Worm (Caenorhabditis elegans) whole organism, L4/young adult: ENCODE measurements around the gene T05H10.1.
A peak's percentile ranks its signal among the peaks of the same experiment; 100 is the strongest.

Experiments used
- W03F9.2 ChIP-seq: fragments of 150-350 bp; optimal IDR thresholded peaks from 2 replicates; lab custom pipeline; 2014; ENCODE audit warnings: missing biosample characterization, missing genetic modification characterization
- dao-5 ChIP-seq: sonication (generic microtip); optimal IDR thresholded peaks from 2 replicates; lab custom pipeline; 2016; ENCODE audit warnings: missing genotype, missing genetic modification characterization, moderate library complexity, missing compliant biosample characterization
- him-1 ChIP-seq: sonication (generic microtip); optimal IDR thresholded peaks from 2 replicates; lab custom pipeline; 2016; ENCODE audit warnings: missing genotype, missing genetic modification reagents, missing genetic modification characterization, missing compliant biosample characterization

- no peak for TF ChIP-seq him-1
- TF ChIP-seq W03F9.2 (tag; lab: Kevin White, UChicago): peak; percentile 34
- TF ChIP-seq dao-5 (tag; lab: Kevin White, UChicago): peak; percentile 37
Measured at ce11 chrII:8016761-8017160, 25.6 kb upstream of the T05H10.1 start.
